Worm (Caenorhabditis elegans): ENCODE measurements around the gene T02D1.8.

Gene T02D1.8

ce11 chrIV:17342179-17342578, 45.1 kb downstream of the T02D1.8 start, which contains the start of gene C49C3.9:
C49C3.9 (minus strand) TSS chrIV:17342314.
- TF ChIP-seq W03F9.2 (tag; optimal IDR thresholded peaks at IDR 0.05): no peak
- no peak for TF ChIP-seq dao-5 (tag; optimal IDR thresholded peaks at IDR 0.05)
- no peak for TF ChIP-seq him-1 (tag; optimal IDR thresholded peaks at IDR 0.05)

ce11 chrIV:17341033-17341432, 46.3 kb downstream of the T02D1.8 start:
- TF ChIP-seq him-1 (tag; optimal IDR thresholded peaks at IDR 0.05): no peak

- TF ChIP-seq dao-5 (tag; optimal IDR thresholded peaks at IDR 0.05) (no peak), W03F9.2 (tag; optimal IDR thresholded peaks at IDR 0.05) (no peak), him-1 (tag; optimal IDR thresholded peaks at IDR 0.05) (no peak)
These were observed 48.3 kb downstream of the T02D1.8 start, which contains the start of gene C49C3.10 for ce11 chrIV:17338920-17339510. C49C3.10 (minus strand) TSS chrIV:17338970.
